Fruit fly (Drosophila melanogaster): ENCODE measurements around the gene obst-A.
"Not testable (repeated sequence)": the region's sequence is repeated elsewhere in the genome, so short reads cannot be mapped to it uniquely, and the experiment has no call there.

The obst-A gene

DNA sequence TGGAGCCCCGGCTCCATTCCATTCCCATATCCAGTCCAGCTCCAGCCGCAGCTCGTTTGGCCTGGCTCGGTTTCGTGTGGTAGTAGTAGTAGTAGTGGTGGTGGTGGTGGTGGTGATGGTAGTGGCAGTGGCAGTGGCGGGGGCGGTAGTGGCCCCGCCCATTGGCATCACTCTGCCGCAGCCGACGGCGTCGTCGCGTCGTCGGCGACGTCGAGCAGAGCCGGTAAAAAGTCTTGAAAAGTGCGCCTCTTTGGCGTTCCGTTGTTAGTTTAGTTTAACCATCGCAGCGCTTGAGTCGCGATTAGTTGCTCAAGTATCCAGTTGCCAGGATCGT is at the start of gene obst-A:
obst-A (plus strand) TSS at position 248 of the 334 bp plus-strand sequence.
- TF ChIP-seq eg (GFP tag; IDR thresholded peaks at IDR 0.05): 0 out of 3 replicates have a peak, but pooled peaks have one; percentile 32
- no peak for TF ChIP-seq achi (GFP tag; optimal IDR thresholded peaks at IDR 0.05)
- TF ChIP-seq net (GFP tag; optimal IDR thresholded peaks at IDR 0.05): no peak
- TF ChIP-seq CG6163 (GFP tag; IDR thresholded peaks at IDR 0.05): 0 out of 3 replicates have a peak, but pooled peaks have one; percentile 22
- TF ChIP-seq CG9139 (GFP tag; optimal IDR thresholded peaks at IDR 0.05): no peak

DNA sequence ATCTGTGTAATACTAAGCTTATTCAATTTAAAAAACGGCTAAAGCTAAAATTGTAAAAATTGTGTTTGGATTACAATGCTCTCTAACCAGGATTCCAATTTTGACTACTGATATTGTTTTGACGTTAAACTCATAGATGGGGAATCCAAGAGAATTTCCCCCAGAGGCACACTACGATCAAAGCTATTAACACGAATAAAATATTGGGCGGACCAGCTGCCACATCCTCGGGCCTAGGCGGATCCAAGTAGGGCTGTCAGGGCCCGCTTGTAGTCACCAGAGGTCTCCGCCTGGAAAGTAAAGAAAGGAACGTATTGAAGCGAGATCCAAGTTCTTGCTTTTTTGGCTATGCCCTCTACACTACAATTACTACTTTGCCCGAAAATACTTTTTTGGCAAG is 45.5 kb upstream of the obst-A start, which contains the start of gene Sdic3:
Sdic3 (minus strand) TSS at position 101 of the 400 bp plus-strand sequence.
- not testable (repeated sequence) for TF ChIP-seq CG6808 (GFP tag; optimal IDR thresholded peaks at IDR 0.05); Blimp-1 (GFP tag; optimal IDR thresholded peaks at IDR 0.05); CG11762 (GFP tag; optimal IDR thresholded peaks at IDR 0.05; ENCODE audit: insufficient read depth)

DNA sequence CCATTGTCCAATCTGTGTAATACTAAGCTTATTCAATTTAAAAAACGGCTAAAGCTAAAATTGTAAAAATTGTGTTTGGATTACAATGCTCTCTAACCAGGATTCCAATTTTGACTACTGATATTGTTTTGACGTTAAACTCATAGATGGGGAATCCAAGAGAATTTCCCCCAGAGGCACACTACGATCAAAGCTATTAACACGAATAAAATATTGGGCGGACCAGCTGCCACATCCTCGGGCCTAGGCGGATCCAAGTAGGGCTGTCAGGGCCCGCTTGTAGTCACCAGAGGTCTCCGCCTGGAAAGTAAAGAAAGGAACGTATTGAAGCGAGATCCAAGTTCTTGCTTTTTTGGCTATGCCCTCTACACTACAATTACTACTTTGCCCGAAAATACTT is 37.8 kb upstream of the obst-A start, which contains the start of gene SdicA:
SdicA (minus strand) TSS at position 101 of the 400 bp plus-strand sequence.
- not testable (repeated sequence) for TF ChIP-seq fd59A, CG6808, Lpt (GFP tag; optimal IDR thresholded peaks at IDR 0.05)

DNA sequence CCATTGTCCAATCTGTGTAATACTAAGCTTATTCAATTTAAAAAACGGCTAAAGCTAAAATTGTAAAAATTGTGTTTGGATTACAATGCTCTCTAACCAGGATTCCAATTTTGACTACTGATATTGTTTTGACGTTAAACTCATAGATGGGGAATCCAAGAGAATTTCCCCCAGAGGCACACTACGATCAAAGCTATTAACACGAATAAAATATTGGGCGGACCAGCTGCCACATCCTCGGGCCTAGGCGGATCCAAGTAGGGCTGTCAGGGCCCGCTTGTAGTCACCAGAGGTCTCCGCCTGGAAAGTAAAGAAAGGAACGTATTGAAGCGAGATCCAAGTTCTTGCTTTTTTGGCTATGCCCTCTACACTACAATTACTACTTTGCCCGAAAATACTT is 30.2 kb upstream of the obst-A start, which contains the start of gene SdicB:
SdicB (minus strand) TSS at position 101 of the 400 bp plus-strand sequence.
- TF ChIP-seq CG11902, Sox14, dac (GFP tag; optimal IDR thresholded peaks at IDR 0.05): not testable (repeated sequence)

DNA sequence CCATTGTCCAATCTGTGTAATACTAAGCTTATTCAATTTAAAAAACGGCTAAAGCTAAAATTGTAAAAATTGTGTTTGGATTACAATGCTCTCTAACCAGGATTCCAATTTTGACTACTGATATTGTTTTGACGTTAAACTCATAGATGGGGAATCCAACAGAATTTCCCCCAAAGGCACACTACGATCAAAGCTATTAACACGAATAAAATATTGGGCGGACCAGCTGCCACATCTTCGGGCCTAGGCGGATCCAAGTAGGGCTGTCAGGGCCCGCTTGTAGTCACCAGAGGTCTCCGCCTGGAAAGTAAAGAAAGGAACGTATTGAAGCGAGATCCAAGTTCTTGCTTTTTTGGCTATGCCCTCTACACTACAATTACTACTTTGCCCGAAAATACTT is 22.5 kb upstream of the obst-A start, which contains the start of gene SdicC:
SdicC (minus strand) TSS at position 101 of the 400 bp plus-strand sequence.
- TF ChIP-seq lz, Blimp-1, CG6808 (GFP tag; optimal IDR thresholded peaks at IDR 0.05): not testable (repeated sequence)

DNA sequence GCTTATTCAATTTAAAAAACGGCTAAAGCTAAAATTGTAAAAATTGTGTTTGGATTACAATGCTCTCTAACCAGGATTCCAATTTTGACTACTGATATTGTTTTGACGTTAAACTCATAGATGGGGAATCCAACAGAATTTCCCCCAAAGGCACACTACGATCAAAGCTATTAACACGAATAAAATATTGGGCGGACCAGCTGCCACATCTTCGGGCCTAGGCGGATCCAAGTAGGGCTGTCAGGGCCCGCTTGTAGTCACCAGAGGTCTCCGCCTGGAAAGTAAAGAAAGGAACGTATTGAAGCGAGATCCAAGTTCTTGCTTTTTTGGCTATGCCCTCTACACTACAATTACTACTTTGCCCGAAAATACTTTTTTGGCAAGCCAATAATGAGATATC is 14.7 kb upstream of the obst-A start, which contains the start of gene Sdic4:
Sdic4 (minus strand) TSS at position 101 of the 400 bp plus-strand sequence.
- TF ChIP-seq Eip78C (GFP tag); CG6792 (GFP tag; optimal IDR thresholded peaks at IDR 0.05); CG11294 (GFP tag; IDR thresholded peaks at IDR 0.05): not testable (repeated sequence)

DNA sequence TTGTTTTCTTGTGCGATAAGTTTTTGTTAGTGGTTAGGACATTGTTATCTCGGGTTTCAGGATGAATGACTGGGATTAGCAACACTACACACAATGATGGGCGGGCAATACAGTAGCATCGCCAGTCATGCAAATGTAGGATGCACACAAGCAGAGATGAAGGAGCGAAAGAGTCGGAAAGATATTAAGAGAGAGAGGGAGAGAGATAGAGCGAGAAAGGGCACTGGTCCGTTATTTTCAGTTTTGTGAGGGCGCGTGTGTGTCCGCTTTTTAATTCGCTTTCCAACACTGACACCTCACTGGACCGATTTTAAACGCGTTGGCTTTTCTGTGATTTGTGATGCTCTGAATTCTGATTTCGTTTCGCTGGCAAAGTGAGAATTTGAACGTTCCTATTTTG is 8.0 kb upstream of the obst-A start:
- no peak for TF ChIP-seq CG3919 (GFP tag; optimal IDR thresholded peaks at IDR 0.05)
- no peak for TF ChIP-seq CG6854 (GFP tag; optimal IDR thresholded peaks at IDR 0.05)

DNA sequence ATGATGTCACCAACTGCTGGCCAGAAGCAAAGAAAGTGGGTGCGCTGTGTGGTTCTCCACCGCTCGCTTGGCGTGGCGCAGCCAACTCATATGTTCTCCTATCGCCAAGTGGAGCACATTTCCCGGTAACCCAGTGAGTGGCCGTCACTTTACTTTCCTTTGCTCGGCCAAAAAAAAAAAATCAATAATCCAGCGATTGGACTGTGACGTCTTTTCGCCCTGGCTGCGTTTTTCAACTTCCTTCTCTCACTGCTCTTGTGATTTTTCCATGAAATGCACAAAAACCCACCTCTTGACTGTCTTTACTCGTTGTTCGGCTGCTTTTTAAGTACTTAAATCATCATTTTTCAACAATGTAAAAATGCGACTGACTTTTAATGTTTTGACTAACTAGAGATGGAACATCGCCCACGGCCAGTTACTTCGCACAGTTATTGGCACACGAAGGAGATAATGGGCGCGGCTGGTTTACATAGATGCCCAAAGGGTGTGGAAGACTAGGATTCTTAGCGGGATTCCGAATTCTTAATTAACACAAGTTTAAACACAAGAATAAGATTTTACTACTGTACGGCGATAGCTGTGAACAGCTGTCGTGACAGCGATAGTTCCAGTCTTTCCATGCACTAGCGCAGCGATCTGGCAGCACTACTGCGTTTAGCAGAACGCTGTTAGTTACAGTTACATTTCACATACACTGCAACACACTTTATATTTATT is 3.7 kb upstream of the obst-A start, which contains the start of gene sw:
sw (minus strand) TSS at position 589 of the 720 bp plus-strand sequence.
- TF ChIP-seq CG32006 (GFP tag; optimal IDR thresholded peaks at IDR 0.05) (peak; percentile 56), Lpt (GFP tag; optimal IDR thresholded peaks at IDR 0.05) (no peak), Hr38 (GFP tag; optimal IDR thresholded peaks at IDR 0.05) (no peak), lz (GFP tag; optimal IDR thresholded peaks at IDR 0.05) (peak; percentile 66), CG7368 (GFP tag; optimal IDR thresholded peaks at IDR 0.05) (no peak), CG8319 (GFP tag; optimal IDR thresholded peaks at IDR 0.05) (no peak), Eip78C (GFP tag) (peak; percentile 76), Ets21C (GFP tag; optimal IDR thresholded peaks at IDR 0.05) (peak; percentile 38), topi (GFP tag; optimal IDR thresholded peaks at IDR 0.05) (peak; percentile 41), spab (GFP tag; optimal IDR thresholded peaks at IDR 0.05) (no peak), CG6792 (GFP tag; optimal IDR thresholded peaks at IDR 0.05) (peak; percentile 27), cyc (GFP tag; optimal IDR thresholded peaks at IDR 0.05) (peak; percentile 56), Sox14 (GFP tag; optimal IDR thresholded peaks at IDR 0.05) (peak; percentile 51), CG3919 (GFP tag; optimal IDR thresholded peaks at IDR 0.05) (peak; percentile 38), Gug (GFP tag; IDR thresholded peaks at IDR 0.05) (0 out of 2 replicates have a peak, but pooled peaks have one; percentile 16), Hr4 (GFP tag; optimal IDR thresholded peaks at IDR 0.05) (peak; percentile 31), dac (GFP tag; optimal IDR thresholded peaks at IDR 0.05) (peak; percentile 12), salr (GFP tag; optimal IDR thresholded peaks at IDR 0.05) (no peak), CG3032 (tag; optimal IDR thresholded peaks at IDR 0.05) (peak; percentile 63), fkh (GFP tag; optimal IDR thresholded peaks at IDR 0.05) (no peak), CG11294 (GFP tag; IDR thresholded peaks at IDR 0.05) (no peak), CG31627 (GFP tag; optimal IDR thresholded peaks at IDR 0.05) (peak; percentile 40), ss (GFP tag; optimal IDR thresholded peaks at IDR 0.05) (peak in 1 of 2 experiments; percentile 10)

All from whole organism, prepupa.